Fruit fly (Drosophila melanogaster) whole organism, wandering third instar larva: ENCODE data around the gene rdgB.

Experiments used
- Dfd ChIP-seq: fragments of >200 bp; optimal IDR thresholded peaks from 2 replicates; lab custom pipeline; 2017; ENCODE audit warnings: missing biosample characterization, missing genetic modification characterization
- HLH106 ChIP-seq: fragments of 200-800 bp; optimal IDR thresholded peaks from 3 replicates; lab custom pipeline; 2019; ENCODE audit warnings: missing biosample characterization, mild to moderate bottlenecking, missing genetic modification characterization, moderate library complexity
- Hr78 ChIP-seq: fragments of >200 bp; optimal IDR thresholded peaks from 2 replicates; lab custom pipeline; 2017; ENCODE audit warnings: missing biosample characterization, missing genetic modification characterization
- Myc ChIP-seq: fragments of >200 bp; optimal IDR thresholded peaks from 2 replicates; lab custom pipeline; 2017
- OdsH ChIP-seq: fragments of 200-800 bp; sonication (Bioruptor generic); optimal IDR thresholded peaks from 2 replicates; lab custom pipeline; 2016; ENCODE audit warnings: missing biosample characterization, mild to moderate bottlenecking, missing genetic modification characterization
- br ChIP-seq: fragments of 200-800 bp; sonication (Bioruptor generic); optimal IDR thresholded peaks from 2 replicates; lab custom pipeline; 2016; ENCODE audit warnings: missing biosample characterization, missing genetic modification characterization
- dl ChIP-seq, 2 experiments: fragments of 175-275, 200-275 bp in 1 of 2; fragments of 200-275 bp in 1 of 2; sonication (Bioruptor generic); optimal IDR thresholded peaks; lab custom pipeline; 2018; ENCODE audit warnings: mild to moderate bottlenecking in 2 of 2, missing biosample characterization in 2 of 2, missing genetic modification characterization in 2 of 2, moderate library complexity in 2 of 2; ENCODE audit not compliant: partially characterized antibody in 2 of 2, insufficient read depth in 1 of 2
- foxo ChIP-seq, 2 experiments: fragments of 200-800 bp; sonication (Bioruptor generic); optimal IDR thresholded peaks; 2 replicates in 1 of 2; 3 replicates in 1 of 2; lab custom pipeline; 2016 to 2017; ENCODE audit warnings: missing biosample characterization in 2 of 2, missing genetic modification characterization in 2 of 2
- jim ChIP-seq: fragments of 175-275, 200-325 bp; sonication (Bioruptor generic); optimal IDR thresholded peaks from 2 replicates; lab custom pipeline; 2016; ENCODE audit warnings: missing biosample characterization, mild to moderate bottlenecking, missing genetic modification characterization
- lola ChIP-seq: fragments of >200 bp; optimal IDR thresholded peaks from 2 replicates; lab custom pipeline; 2017; ENCODE audit warnings: missing biosample characterization, missing genetic modification characterization
- psq ChIP-seq: fragments of 200-800 bp; sonication (Bioruptor generic); optimal IDR thresholded peaks from 3 replicates; lab custom pipeline; 2017; ENCODE audit warnings: missing biosample characterization, mild to moderate bottlenecking, missing genetic modification characterization, moderate library complexity
- usp ChIP-seq: fragments of >200 bp; optimal IDR thresholded peaks from 2 replicates; lab custom pipeline; 2017; ENCODE audit warnings: missing biosample characterization, missing genetic modification characterization

DNA sequence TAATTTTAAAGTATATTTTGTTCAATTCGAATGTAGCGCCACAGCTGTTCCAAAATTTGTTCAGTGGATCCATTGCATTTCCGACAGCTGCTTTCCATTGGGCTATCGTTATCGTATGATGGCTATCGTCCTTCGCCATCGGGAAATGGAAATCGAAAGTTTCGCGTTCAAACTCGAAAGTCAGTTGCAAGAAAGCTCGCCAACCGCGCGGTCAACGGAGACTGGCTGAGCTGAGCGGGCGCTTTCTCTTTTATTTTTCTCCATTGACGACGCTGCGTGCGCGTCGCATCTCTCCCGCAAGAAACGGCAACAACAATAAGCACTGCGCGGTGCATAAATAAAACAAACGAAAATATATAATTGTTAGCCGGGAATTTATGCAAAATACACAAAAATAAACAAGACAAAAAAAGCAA, 21.0 kb downstream of the rdgB start, which contains the start of gene inaE:
- TF ChIP-seq br (GFP tag; lab: Kevin White, UChicago) (no peak), lola (GFP tag; lab: Kevin White, UChicago) (no peak), OdsH (GFP tag; lab: Kevin White, UChicago) (no peak), Dfd (no peak), dl (GFP tag; optimal IDR thresholded peaks at IDR 0.05; lab: Kevin White, UChicago; ENCODE audit: insufficient read depth in 1 of 2, partially characterized antibody in 2 of 2) (peak in 1 of 2 experiments; percentile 6), Hr78 (GFP tag; lab: Kevin White, UChicago) (peak; percentile 60), foxo (GFP tag; optimal IDR thresholded peaks at IDR 0.05; lab: Kevin White, UChicago) (peak in 1 of 2 experiments; percentile 14), HLH106 (tag; lab: Kevin White, UChicago) (no peak), jim (GFP tag; lab: Kevin White, UChicago) (no peak), usp (GFP tag; lab: Kevin White, UChicago) (no peak), Myc (lab: Kevin White, UChicago) (no peak), psq (GFP tag; lab: Kevin White, UChicago) (no peak)
